Fruit fly (Drosophila melanogaster): ENCODE results near the gene CG46339.

Gene CG46339

DNA sequence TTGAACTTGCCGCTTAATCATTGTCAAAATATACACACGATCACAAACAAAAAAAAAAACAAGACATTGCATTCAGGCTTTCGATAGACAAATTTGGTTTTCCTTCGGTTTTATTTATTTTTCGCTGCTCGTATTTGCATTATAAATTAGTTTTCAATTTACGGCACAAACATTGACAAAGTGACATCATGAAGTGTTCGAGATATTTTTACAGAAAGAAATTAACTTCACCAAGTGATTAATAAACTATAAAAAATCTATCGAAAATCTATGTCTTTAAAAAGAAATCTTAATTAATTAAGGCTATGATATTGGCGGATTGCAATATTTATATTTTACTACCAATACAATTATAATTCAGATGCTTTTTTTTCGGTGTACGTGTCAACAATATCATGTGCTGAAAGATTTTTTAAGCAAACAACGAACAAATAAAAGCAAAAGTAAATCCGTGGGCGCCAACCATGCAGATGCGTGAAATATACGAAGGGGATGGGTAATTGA is 8.3 kb downstream of the CG46339 start (continued):
- TF ChIP-seq CG9139 (GFP tag; optimal IDR thresholded peaks at IDR 0.05) = no peak
- TF ChIP-seq dac (GFP tag; optimal IDR thresholded peaks at IDR 0.05) = no peak
- TF ChIP-seq CG1621 (tag; optimal IDR thresholded peaks at IDR 0.05) = no peak
- no peak for TF ChIP-seq CG11294 (GFP tag; IDR thresholded peaks at IDR 0.05)
- no peak for TF ChIP-seq Eip93F (GFP tag; optimal IDR thresholded peaks at IDR 0.05)
- peak; percentile 18 for TF ChIP-seq CG8319 (GFP tag; optimal IDR thresholded peaks at IDR 0.05)
- TF ChIP-seq CG31627 (GFP tag; optimal IDR thresholded peaks at IDR 0.05) = peak; percentile 10
- TF ChIP-seq pdm3 (GFP tag; optimal IDR thresholded peaks at IDR 0.05) = peak; percentile 7
- no peak for TF ChIP-seq fd85E (GFP tag; optimal IDR thresholded peaks at IDR 0.05)
- no peak for TF ChIP-seq Ets21C (GFP tag; optimal IDR thresholded peaks at IDR 0.05)
- no peak for TF ChIP-seq Hr4 (GFP tag; optimal IDR thresholded peaks at IDR 0.05)
- peak; percentile 82 for TF ChIP-seq Eip78C (GFP tag)
- TF ChIP-seq CG6792 (GFP tag; optimal IDR thresholded peaks at IDR 0.05) = no peak
- TF ChIP-seq spab (GFP tag; optimal IDR thresholded peaks at IDR 0.05) = no peak
- TF ChIP-seq Smox (GFP tag; optimal IDR thresholded peaks at IDR 0.05) = peak; percentile 45
- TF ChIP-seq OdsH (GFP tag; optimal IDR thresholded peaks at IDR 0.05) = no peak
- no peak for TF ChIP-seq fd59A (GFP tag; optimal IDR thresholded peaks at IDR 0.05)
- no peak for TF ChIP-seq CG6276 (GFP tag; optimal IDR thresholded peaks at IDR 0.05)
- peak; percentile 46 for TF ChIP-seq Met (GFP tag; optimal IDR thresholded peaks at IDR 0.05)
- no peak for TF ChIP-seq CG8632 (GFP tag; optimal IDR thresholded peaks at IDR 0.05)
- TF ChIP-seq dsx (GFP tag; optimal IDR thresholded peaks at IDR 0.05; ENCODE audit: poor library complexity, severe bottlenecking) = no peak
- peak; percentile 22 for TF ChIP-seq CG10631 (GFP tag; optimal IDR thresholded peaks at IDR 0.05)
- peak; percentile 64 for TF ChIP-seq topi (GFP tag; optimal IDR thresholded peaks at IDR 0.05)
- TF ChIP-seq CG11762 (GFP tag; optimal IDR thresholded peaks at IDR 0.05; ENCODE audit: insufficient read depth) = no peak
- no peak for TF ChIP-seq Hr38 (GFP tag; optimal IDR thresholded peaks at IDR 0.05)
- TF ChIP-seq esn (GFP tag; optimal IDR thresholded peaks at IDR 0.05) = peak; percentile 63
- no peak for TF ChIP-seq CG6163 (GFP tag; IDR thresholded peaks at IDR 0.05)
- TF ChIP-seq CG3032 (tag; optimal IDR thresholded peaks at IDR 0.05) = no peak

DNA sequence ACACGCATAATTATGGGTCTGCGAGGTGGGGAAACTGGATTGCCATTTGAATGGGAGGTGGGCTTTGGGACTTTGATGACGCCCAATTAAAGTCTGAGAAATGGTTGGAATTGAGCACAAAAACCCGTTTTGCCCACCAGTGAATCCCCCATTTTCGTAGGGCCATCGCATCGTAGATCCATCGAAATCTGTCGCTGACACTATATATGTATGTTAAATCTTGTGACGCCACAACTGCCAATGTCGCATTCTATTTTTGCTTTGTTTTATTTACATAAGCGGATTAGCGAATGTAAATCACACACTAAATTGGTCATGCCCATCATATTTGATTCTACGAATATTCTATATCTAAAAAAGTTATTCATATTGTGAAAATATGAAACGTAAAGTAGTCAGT is 10.9 kb downstream of the CG46339 start:
- TF ChIP-seq CG8119 (GFP tag; IDR thresholded peaks at IDR 0.05) = no peak
- no peak for TF ChIP-seq CG6792 (GFP tag; optimal IDR thresholded peaks at IDR 0.05)
- no peak for TF ChIP-seq CG3032 (tag; optimal IDR thresholded peaks at IDR 0.05)
- no peak for TF ChIP-seq pdm3 (GFP tag; optimal IDR thresholded peaks at IDR 0.05)
- no peak for TF ChIP-seq Lpt (GFP tag; optimal IDR thresholded peaks at IDR 0.05)

- TF ChIP-seq Eip93F (GFP tag; optimal IDR thresholded peaks at IDR 0.05) = peak; percentile 11
- TF ChIP-seq CG31627 (GFP tag; optimal IDR thresholded peaks at IDR 0.05) = peak; percentile 87
- TF ChIP-seq Met (GFP tag; optimal IDR thresholded peaks at IDR 0.05) = peak; percentile 88
- peak; percentile 84 for TF ChIP-seq Hr39 (GFP tag; optimal IDR thresholded peaks at IDR 0.05)
- peak; percentile 85 for TF ChIP-seq Sox14 (GFP tag; optimal IDR thresholded peaks at IDR 0.05)
- peak; percentile 58 for TF ChIP-seq fd85E (GFP tag; optimal IDR thresholded peaks at IDR 0.05)
- TF ChIP-seq Eip78C (GFP tag) = peak; percentile 95
- TF ChIP-seq lz (GFP tag; optimal IDR thresholded peaks at IDR 0.05) = peak; percentile 80
- peak; percentile 87 for TF ChIP-seq CG6792 (GFP tag; optimal IDR thresholded peaks at IDR 0.05)
- TF ChIP-seq salr (GFP tag; optimal IDR thresholded peaks at IDR 0.05) = peak; percentile 61 to 90
- peak; percentile 69 for TF ChIP-seq Ets96B (tag; optimal IDR thresholded peaks at IDR 0.05)
- TF ChIP-seq CG7368 (GFP tag; optimal IDR thresholded peaks at IDR 0.05) = peak; percentile 85
- TF ChIP-seq Gug (GFP tag; IDR thresholded peaks at IDR 0.05) = peak; percentile 84
- peak; percentile 63 for TF ChIP-seq Ets21C (GFP tag; optimal IDR thresholded peaks at IDR 0.05)
- peak; percentile 92 for TF ChIP-seq CG3919 (GFP tag; optimal IDR thresholded peaks at IDR 0.05)
- peak; percentile 87 for TF ChIP-seq Lpt (GFP tag; optimal IDR thresholded peaks at IDR 0.05)
- TF ChIP-seq achi (GFP tag; optimal IDR thresholded peaks at IDR 0.05) = peak; percentile 91
- peak; percentile 97 for TF ChIP-seq CG15336 (GFP tag; IDR thresholded peaks at IDR 0.05)
- TF ChIP-seq CG6854 (GFP tag; optimal IDR thresholded peaks at IDR 0.05) = peak; percentile 91
- TF ChIP-seq CG11902 (GFP tag; optimal IDR thresholded peaks at IDR 0.05) = peak; percentile 73
- TF ChIP-seq ss (GFP tag; optimal IDR thresholded peaks at IDR 0.05) = peak; percentile 72 to 84
- TF ChIP-seq eg (GFP tag; IDR thresholded peaks at IDR 0.05) = peak; percentile 93
- TF ChIP-seq CG10669 (GFP tag; optimal IDR thresholded peaks at IDR 0.05) = peak; percentile 79
- peak; percentile 80 for TF ChIP-seq Blimp-1 (GFP tag; optimal IDR thresholded peaks at IDR 0.05)
- TF ChIP-seq CG6808 (GFP tag; optimal IDR thresholded peaks at IDR 0.05) = peak; percentile 79
- peak; percentile 93 for TF ChIP-seq esn (GFP tag; optimal IDR thresholded peaks at IDR 0.05)
- peak; percentile 77 for TF ChIP-seq CG11294 (GFP tag; IDR thresholded peaks at IDR 0.05)
- TF ChIP-seq Sox15 (GFP tag; optimal IDR thresholded peaks at IDR 0.05) = peak; percentile 83
Measured at dm6 chr3R:26928424-26928823, 12.9 kb downstream of the CG46339 start.
